Fruit fly (Drosophila melanogaster): ENCODE data around the gene CG34132.

Gene CG34132

DNA sequence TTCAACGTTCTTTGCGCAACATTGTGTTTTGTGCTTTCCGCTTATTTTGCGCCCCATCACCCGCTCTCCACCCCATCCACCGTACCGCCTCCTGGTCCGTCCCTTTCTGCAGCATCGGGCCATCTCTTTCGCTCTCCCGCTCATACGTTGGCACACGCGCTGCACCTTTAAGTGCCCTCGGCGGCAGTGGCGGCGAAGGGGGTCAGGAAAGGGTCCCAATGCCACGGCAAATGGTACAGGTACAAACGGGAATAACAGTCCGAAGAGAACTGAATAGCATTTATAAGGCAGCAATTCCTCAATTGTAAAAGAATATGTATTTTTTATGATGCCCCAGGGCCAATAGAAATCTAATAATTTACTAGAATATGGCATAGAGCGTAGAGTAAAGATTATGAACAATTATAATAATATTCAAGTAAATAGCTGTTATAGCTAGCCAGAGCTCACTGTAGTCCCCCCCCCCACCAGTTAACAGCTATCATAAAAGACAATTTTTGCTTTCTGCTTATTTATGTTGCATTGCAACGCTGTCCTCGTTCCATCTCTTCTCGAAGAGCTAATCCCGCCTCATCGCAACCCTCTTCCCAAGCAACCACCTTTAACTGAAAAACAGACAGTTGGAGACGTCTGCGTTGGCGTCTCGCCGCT, 26.0 kb downstream of the CG34132 start:
- TF ChIP-seq Dfd (GFP tag; optimal IDR thresholded peaks at IDR 0.05) (peak; percentile 58), Hr83 (GFP tag; optimal IDR thresholded peaks at IDR 0.05; ENCODE audit: poor library complexity, severe bottlenecking) (peak; percentile 39), GATAd (GFP tag; optimal IDR thresholded peaks at IDR 0.05) (no peak), rgr (GFP tag; optimal IDR thresholded peaks at IDR 0.05) (peak; percentile 13), sv (GFP tag; optimal IDR thresholded peaks at IDR 0.05) (no peak), brk (GFP tag; optimal IDR thresholded peaks at IDR 0.05) (no peak), ey (GFP tag; optimal IDR thresholded peaks at IDR 0.05) (peak; percentile 37), jim (GFP tag; optimal IDR thresholded peaks at IDR 0.05) (no peak), OdsH (GFP tag; optimal IDR thresholded peaks at IDR 0.05) (peak; percentile 6), Sp1 (GFP tag; optimal IDR thresholded peaks at IDR 0.05) (peak; percentile 50), Mio (GFP tag; optimal IDR thresholded peaks at IDR 0.05) (no peak), N (GFP tag; optimal IDR thresholded peaks at IDR 0.05) (no peak), Vsx2 (GFP tag; optimal IDR thresholded peaks at IDR 0.05; ENCODE audit: partially characterized antibody) (peak; percentile 83), lola (GFP tag; optimal IDR thresholded peaks at IDR 0.05) (no peak), Rel (GFP tag; optimal IDR thresholded peaks at IDR 0.05) (no peak), Rel (tag; optimal IDR thresholded peaks at IDR 0.05) (peak; percentile 20), foxo (GFP tag; optimal IDR thresholded peaks at IDR 0.05) (peak in 1 of 2 experiments; percentile 53), sage (GFP tag; optimal IDR thresholded peaks at IDR 0.05) (no peak), Hnf4 (GFP tag; optimal IDR thresholded peaks at IDR 0.05) (no peak), HLH106 (tag; optimal IDR thresholded peaks at IDR 0.05) (peak; percentile 14), Hr78 (GFP tag; optimal IDR thresholded peaks at IDR 0.05) (no peak), Dif (GFP tag; optimal IDR thresholded peaks at IDR 0.05; ENCODE audit: partially characterized antibody) (peak; percentile 8), dmrt93B (GFP tag; optimal IDR thresholded peaks at IDR 0.05) (no peak), Abd-B (GFP tag; optimal IDR thresholded peaks at IDR 0.05) (no peak), woc (GFP tag; optimal IDR thresholded peaks at IDR 0.05) (peak; percentile 27), tai (GFP tag; optimal IDR thresholded peaks at IDR 0.05) (no peak), Jra (GFP tag; optimal IDR thresholded peaks at IDR 0.05) (no peak), pan (optimal IDR thresholded peaks at IDR 0.05) (no peak), fru (GFP tag; optimal IDR thresholded peaks at IDR 0.05) (peak; percentile 58), h (GFP tag; optimal IDR thresholded peaks at IDR 0.05) (peak; percentile 18), usp (GFP tag; optimal IDR thresholded peaks at IDR 0.05) (no peak), dsf (GFP tag; optimal IDR thresholded peaks at IDR 0.05; ENCODE audit: borderline replicate concordance) (no peak), psq (GFP tag; optimal IDR thresholded peaks at IDR 0.05) (peak; percentile 56), CrebA (GFP tag; optimal IDR thresholded peaks at IDR 0.05; ENCODE audit: borderline replicate concordance) (no peak), Myc (optimal IDR thresholded peaks at IDR 0.05) (no peak), dl (GFP tag; optimal IDR thresholded peaks at IDR 0.05; ENCODE audit: insufficient read depth in 1 of 2, partially characterized antibody in 2 of 2) (peak in 1 of 2 experiments; percentile 8), br (GFP tag; optimal IDR thresholded peaks at IDR 0.05) (peak; percentile 29), CG9705 (GFP tag; optimal IDR thresholded peaks at IDR 0.05) (no peak), CG32264 (GFP tag; optimal IDR thresholded peaks at IDR 0.05) (no peak)

DNA sequence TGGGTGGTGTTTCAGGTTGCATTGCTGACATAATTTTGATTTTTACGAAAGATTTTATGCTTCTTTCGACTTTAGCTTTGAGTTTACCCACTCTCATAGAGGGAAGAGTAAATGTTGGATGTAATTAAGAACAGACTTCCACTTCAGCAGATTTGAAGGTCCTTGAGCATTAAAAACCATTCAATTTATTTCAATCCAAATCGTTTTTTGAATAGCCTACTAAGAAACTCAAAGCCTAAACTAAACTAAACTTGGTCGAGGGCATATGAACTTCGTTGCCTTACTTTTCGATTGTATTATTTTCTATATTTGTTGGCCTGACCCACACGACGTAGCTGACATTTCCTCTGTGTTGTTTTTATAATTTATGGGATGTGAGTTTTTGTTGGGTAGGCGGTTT, 27.6 kb downstream of the CG34132 start:
- TF ChIP-seq lola (GFP tag; optimal IDR thresholded peaks at IDR 0.05) (no peak), CG32264 (GFP tag; optimal IDR thresholded peaks at IDR 0.05) (no peak), HLH106 (tag; optimal IDR thresholded peaks at IDR 0.05) (no peak), dl (GFP tag; optimal IDR thresholded peaks at IDR 0.05; ENCODE audit: insufficient read depth in 1 of 2, partially characterized antibody in 2 of 2) (no peak), Vsx2 (GFP tag; optimal IDR thresholded peaks at IDR 0.05; ENCODE audit: partially characterized antibody) (no peak), Dif (GFP tag; optimal IDR thresholded peaks at IDR 0.05; ENCODE audit: partially characterized antibody) (no peak), pan (optimal IDR thresholded peaks at IDR 0.05) (no peak), CrebA (GFP tag; optimal IDR thresholded peaks at IDR 0.05; ENCODE audit: borderline replicate concordance) (no peak), CG9705 (GFP tag; optimal IDR thresholded peaks at IDR 0.05) (no peak)

Data from whole organism, wandering third instar larva.